Worm (Caenorhabditis elegans) whole organism, young adult: ENCODE data around the gene Y62H9A.9.

Experiments
- B0019.2 ChIP-seq: fragments of 200-800 bp; sonication (Bioruptor generic); conservative IDR thresholded peaks from 2 replicates; pipeline ENCODE4 v1.3.6; 2022; ENCODE audit warnings: missing genetic modification reagents, missing genetic modification characterization, missing compliant biosample characterization
- C06A6.2 ChIP-seq: fragments of 200-800 bp; sonication (Bioruptor generic); conservative IDR thresholded peaks from 2 replicates; pipeline ENCODE4 v1.3.6; 2022; ENCODE audit warnings: missing genetic modification characterization, missing compliant biosample characterization
- F23B12.7 ChIP-seq: sonication (generic microtip); optimal IDR thresholded peaks from 2 replicates; lab custom pipeline; 2017; ENCODE audit warnings: missing genetic modification characterization, mild to moderate bottlenecking, missing compliant biosample characterization, antibody characterized with exemption, moderate library complexity; ENCODE audit not compliant: insufficient read depth
- F39B2.1 ChIP-seq: fragments of 200-800 bp; sonication (Bioruptor generic); IDR thresholded peaks from 2 replicates; pipeline ENCODE4 v1.3.6; 2022; ENCODE audit warnings: missing genetic modification reagents, missing genetic modification characterization, missing compliant biosample characterization
- F49E8.2 ChIP-seq: sonication (generic microtip); optimal IDR thresholded peaks from 3 replicates; lab custom pipeline; 2017; ENCODE audit warnings: missing genetic modification characterization, mild to moderate bottlenecking, missing compliant biosample characterization, antibody characterized with exemption, moderate library complexity; ENCODE audit not compliant: insufficient read depth
- F52B5.7 ChIP-seq: sonication (generic microtip); optimal IDR thresholded peaks from 2 replicates; lab custom pipeline; 2016; ENCODE audit warnings: mild to moderate bottlenecking, missing genetic modification characterization, missing compliant biosample characterization
- K11D2.4 ChIP-seq: fragments of 200-800 bp; sonication (Bioruptor generic); IDR thresholded peaks from 2 replicates; pipeline ENCODE4 v1.3.6; 2022; ENCODE audit warnings: missing genetic modification reagents, missing genetic modification characterization, missing compliant biosample characterization
- T07F8.4 ChIP-seq: sonication (generic microtip); optimal IDR thresholded peaks from 2 replicates; lab custom pipeline; 2016; ENCODE audit warnings: mild to moderate bottlenecking, missing genetic modification characterization, moderate library complexity, missing compliant biosample characterization
- Y53G8AR.9 ChIP-seq: fragments of 200-800 bp; sonication (Bioruptor generic); conservative IDR thresholded peaks from 2 replicates; pipeline ENCODE4 v1.3.6; 2022; ENCODE audit warnings: missing genetic modification reagents, missing genetic modification characterization, missing compliant biosample characterization
- Y95B8A.8 ChIP-seq: fragments of 200-800 bp; sonication (Bioruptor generic); IDR thresholded peaks from 2 replicates; pipeline ENCODE4 v1.3.6; 2022; ENCODE audit warnings: missing genetic modification reagents, missing genetic modification characterization, missing compliant biosample characterization
- ama-1 ChIP-seq, 3 experiments: fragments of 150-350 bp in 1 of 3; sonication (generic microtip) in 2 of 3; optimal IDR thresholded peaks; 2 replicates each; lab custom pipeline; 2014 to 2018; ENCODE audit warnings: missing biosample characterization in 2 of 3, missing genetic modification characterization in 2 of 3, missing genetic modification reagents in 2 of 3
- aptf-2 ChIP-seq: fragments of 200-800 bp; sonication (Bioruptor generic); conservative IDR thresholded peaks from 2 replicates; pipeline ENCODE4 v1.3.6; 2022; ENCODE audit warnings: missing genetic modification reagents, missing genetic modification characterization, missing compliant biosample characterization
- athp-1 ChIP-seq: sonication (generic microtip); optimal IDR thresholded peaks from 2 replicates; lab custom pipeline; 2017; ENCODE audit warnings: mild to moderate bottlenecking, missing genetic modification characterization, missing compliant biosample characterization
- bed-1 ChIP-seq: fragments of 200-800 bp; sonication (Bioruptor generic); IDR thresholded peaks from 2 replicates; pipeline ENCODE4 v1.3.6; 2022; ENCODE audit warnings: missing genetic modification reagents, missing genetic modification characterization, missing compliant biosample characterization
- bed-2 ChIP-seq: fragments of 200-800 bp; sonication (Bioruptor generic); IDR thresholded peaks from 2 replicates; pipeline ENCODE4 v1.3.6; 2022; ENCODE audit warnings: missing genetic modification reagents, missing genetic modification characterization, missing compliant biosample characterization
- cebp-1 ChIP-seq, 2 experiments: fragments of 200-800 bp in 1 of 2; sonication (Bioruptor generic) in 1 of 2; sonication (generic microtip) in 1 of 2; IDR thresholded peaks in 1 of 2; optimal IDR thresholded peaks in 1 of 2; 2 replicates each; pipeline versions ENCODE4 v1.3.6 to Lab custom; 2017 to 2022; ENCODE audit warnings: missing compliant biosample characterization in 2 of 2, missing genetic modification characterization in 2 of 2, mild to moderate bottlenecking in 1 of 2, missing genetic modification reagents in 1 of 2, moderate library complexity in 1 of 2
- ceh-27 ChIP-seq: fragments of 200-800 bp; sonication (Bioruptor generic); optimal IDR thresholded peaks from 2 replicates; lab custom pipeline; 2018; ENCODE audit warnings: mild to moderate bottlenecking, missing genetic modification characterization, moderate library complexity, missing compliant biosample characterization
- ceh-40 ChIP-seq: fragments of 200-800 bp; sonication (Bioruptor generic); IDR thresholded peaks from 2 replicates; pipeline ENCODE4 v1.3.6; 2022; ENCODE audit warnings: missing genetic modification characterization, missing compliant biosample characterization
- ceh-79 ChIP-seq: sonication (generic microtip); optimal IDR thresholded peaks from 2 replicates; lab custom pipeline; 2017; ENCODE audit warnings: mild to moderate bottlenecking, missing genetic modification characterization, missing compliant biosample characterization
- chd-7 ChIP-seq: sonication (generic microtip); optimal IDR thresholded peaks from 2 replicates; lab custom pipeline; 2016; ENCODE audit warnings: mild to moderate bottlenecking, missing genetic modification characterization, moderate library complexity, missing compliant biosample characterization
- die-1 ChIP-seq: sonication (generic microtip); optimal IDR thresholded peaks from 2 replicates; lab custom pipeline; 2016; ENCODE audit warnings: missing genotype, mild to moderate bottlenecking, missing genetic modification characterization, missing compliant biosample characterization
- dpl-1 ChIP-seq: fragments of 150-350 bp; optimal IDR thresholded peaks from 2 replicates; lab custom pipeline; 2014; ENCODE audit warnings: missing biosample characterization, missing genetic modification reagents, missing genetic modification characterization
- efl-1 ChIP-seq: fragments of 150-350 bp; optimal IDR thresholded peaks from 2 replicates; lab custom pipeline; 2014; ENCODE audit warnings: missing biosample characterization, missing genetic modification reagents, missing genetic modification characterization
- ets-4 ChIP-seq: fragments of 200-800 bp; sonication (Bioruptor generic); optimal IDR thresholded peaks from 2 replicates; lab custom pipeline; 2018; ENCODE audit warnings: mild to moderate bottlenecking, missing genetic modification characterization, missing compliant biosample characterization
- gei-17 ChIP-seq: fragments of 200-800 bp; sonication (Bioruptor generic); optimal IDR thresholded peaks from 2 replicates; lab custom pipeline; 2018; ENCODE audit warnings: mild to moderate bottlenecking, missing genetic modification characterization, missing compliant biosample characterization
- him-1 ChIP-seq: sonication (generic microtip); optimal IDR thresholded peaks from 2 replicates; lab custom pipeline; 2016; ENCODE audit warnings: missing genotype, missing genetic modification reagents, missing genetic modification characterization, missing compliant biosample characterization
- hlh-12 ChIP-seq: sonication (generic microtip); optimal IDR thresholded peaks from 2 replicates; lab custom pipeline; 2016; ENCODE audit warnings: missing genetic modification characterization, missing compliant biosample characterization
- hmg-20 ChIP-seq: fragments of 200-800 bp; sonication (Bioruptor generic); IDR thresholded peaks from 2 replicates; pipeline ENCODE4 v1.3.6; 2022; ENCODE audit warnings: missing genetic modification reagents, missing genetic modification characterization, missing compliant biosample characterization
- hsf-1 ChIP-seq: fragments of 200-800 bp; sonication (Bioruptor generic); IDR thresholded peaks from 2 replicates; pipeline ENCODE4 v1.3.6; 2022; ENCODE audit warnings: missing genetic modification reagents, missing genetic modification characterization, missing compliant biosample characterization
- lin-26 ChIP-seq: fragments of 200-800 bp; sonication (Bioruptor generic); IDR thresholded peaks from 2 replicates; pipeline ENCODE4 v1.3.6; 2022; ENCODE audit warnings: missing genetic modification reagents, missing genetic modification characterization, missing compliant biosample characterization
- lin-35 ChIP-seq, 3 experiments: fragments of 150-350 bp in 2 of 3; sonication (generic microtip) in 1 of 3; optimal IDR thresholded peaks; 2 replicates each; lab custom pipeline; 2014 to 2018; ENCODE audit warnings: missing biosample characterization in 3 of 3, missing genetic modification characterization in 3 of 3, missing genetic modification reagents in 3 of 3
- lin-54 ChIP-seq: fragments of 200-800 bp; sonication (Bioruptor generic); optimal IDR thresholded peaks from 2 replicates; lab custom pipeline; 2018; ENCODE audit warnings: mild to moderate bottlenecking, missing genetic modification characterization, missing compliant biosample characterization
- lsl-1 ChIP-seq: fragments of 200-800 bp; sonication (Bioruptor generic); optimal IDR thresholded peaks from 2 replicates; lab custom pipeline; 2018; ENCODE audit warnings: mild to moderate bottlenecking, missing genetic modification characterization, moderate library complexity, missing compliant biosample characterization
- madf-10 ChIP-seq: sonication (generic microtip); optimal IDR thresholded peaks from 2 replicates; lab custom pipeline; 2016; ENCODE audit warnings: mild to moderate bottlenecking, missing genetic modification characterization, missing compliant biosample characterization
- madf-6 ChIP-seq: fragments of 200-800 bp; sonication (Bioruptor generic); IDR thresholded peaks from 2 replicates; pipeline ENCODE4 v1.3.6; 2022; ENCODE audit warnings: missing genetic modification reagents, missing genetic modification characterization, missing compliant biosample characterization
- mcd-1 ChIP-seq: fragments of 200-800 bp; sonication (Bioruptor generic); IDR thresholded peaks from 2 replicates; pipeline ENCODE4 v1.3.6; 2022; ENCODE audit warnings: missing genetic modification reagents, missing genetic modification characterization, missing compliant biosample characterization
- mxl-1 ChIP-seq: sonication (generic microtip); optimal IDR thresholded peaks from 2 replicates; lab custom pipeline; 2016; ENCODE audit warnings: missing genetic modification characterization, missing compliant biosample characterization
- nhr-27 ChIP-seq: fragments of 200-800 bp; sonication (Bioruptor generic); optimal IDR thresholded peaks from 2 replicates; lab custom pipeline; 2018; ENCODE audit warnings: mild to moderate bottlenecking, missing genetic modification characterization, moderate library complexity, missing compliant biosample characterization
- nhr-80 ChIP-seq: sonication (generic microtip); optimal IDR thresholded peaks from 2 replicates; lab custom pipeline; 2016; ENCODE audit warnings: missing genetic modification characterization, missing compliant biosample characterization
- rcor-1 ChIP-seq: fragments of 200-800 bp; sonication (Bioruptor generic); IDR thresholded peaks from 2 replicates; pipeline ENCODE4 v1.3.6; 2022; ENCODE audit warnings: missing genetic modification reagents, missing genetic modification characterization, missing compliant biosample characterization
- rpc-1 ChIP-seq, 2 experiments: fragments of 150-350 bp in 1 of 2; sonication (generic microtip) in 1 of 2; optimal IDR thresholded peaks; 2 replicates each; lab custom pipeline; 2014 to 2018; ENCODE audit warnings: missing biosample characterization in 1 of 2, missing genetic modification characterization in 1 of 2, missing genetic modification reagents in 1 of 2, missing genotype in 1 of 2
- sdz-38 ChIP-seq: sonication (generic microtip); optimal IDR thresholded peaks from 2 replicates; lab custom pipeline; 2016; ENCODE audit warnings: missing genotype, missing genetic modification characterization, missing compliant biosample characterization
- sptf-2 ChIP-seq: fragments of 200-800 bp; sonication (Bioruptor generic); optimal IDR thresholded peaks from 2 replicates; lab custom pipeline; 2018; ENCODE audit warnings: mild to moderate bottlenecking, missing genetic modification characterization, missing compliant biosample characterization
- tlf-1 ChIP-seq: fragments of 200-800 bp; sonication (Bioruptor generic); optimal IDR thresholded peaks from 2 replicates; lab custom pipeline; 2018; ENCODE audit warnings: mild to moderate bottlenecking, missing genetic modification characterization, missing compliant biosample characterization
- unc-130 ChIP-seq: sonication (generic microtip); optimal IDR thresholded peaks from 2 replicates; lab custom pipeline; 2016; ENCODE audit warnings: missing genetic modification reagents, missing genetic modification characterization, missing compliant biosample characterization
- unc-62 ChIP-seq: fragments of 150-350 bp; optimal IDR thresholded peaks from 2 replicates; lab custom pipeline; 2014; ENCODE audit warnings: missing biosample characterization, missing genetic modification reagents, missing genetic modification characterization
- ztf-26 ChIP-seq: sonication (generic microtip); optimal IDR thresholded peaks from 2 replicates; lab custom pipeline; 2017; ENCODE audit warnings: missing genetic modification characterization, missing compliant biosample characterization
- ztf-28 ChIP-seq: fragments of 200-800 bp; sonication (Bioruptor generic); IDR thresholded peaks from 2 replicates; pipeline ENCODE4 v1.3.6; 2022; ENCODE audit warnings: missing genetic modification reagents, missing genetic modification characterization, missing compliant biosample characterization

The Y62H9A.9 gene

ce11 chrX:11934933-11935332, 37.0 kb upstream of the Y62H9A.9 start:
- 0 out of 2 replicates have a peak, but pooled peaks have one; percentile 36 for TF ChIP-seq Y53G8AR.9 (GFP tag; lab: Robert Waterston, UW)
- TF ChIP-seq ets-4 (GFP tag; lab: Kevin White, UChicago): no peak
- TF ChIP-seq hlh-12 (tag; lab: Kevin White, UChicago): no peak
- peak; percentile 31 for TF ChIP-seq mxl-1 (tag; lab: Kevin White, UChicago)
- no peak for TF ChIP-seq nhr-27 (tag; lab: Kevin White, UChicago)
- peak; percentile 82 for TF ChIP-seq rpc-1 (optimal IDR thresholded peaks at IDR 0.05; lab: Kevin White, UChicago)
- peak; percentile 86 for TF ChIP-seq rpc-1 (tag; optimal IDR thresholded peaks at IDR 0.05; lab: Kevin White, UChicago)
- no peak for TF ChIP-seq B0019.2 (GFP tag; lab: Robert Waterston, UW)
- peak; percentile 81 for TF ChIP-seq K11D2.4 (GFP tag; lab: Robert Waterston, UW)
- peak; percentile 61 for TF ChIP-seq madf-6 (GFP tag; lab: Robert Waterston, UW)
- no peak for TF ChIP-seq unc-62 (GFP tag; lab: Kevin White, UChicago)
- peak; percentile 70 for TF ChIP-seq mcd-1 (GFP tag; lab: Robert Waterston, UW)
- peak; percentile 66 for TF ChIP-seq F52B5.7
- peak; percentile 25 for TF ChIP-seq T07F8.4 (tag; lab: Kevin White, UChicago)
- no peak for TF ChIP-seq ceh-79 (tag; lab: Kevin White, UChicago)
- peak; percentile 89 for TF ChIP-seq gei-17 (GFP tag; lab: Kevin White, UChicago)
- no peak for TF ChIP-seq hsf-1 (GFP tag; lab: Robert Waterston, UW)
- TF ChIP-seq ceh-27 (GFP tag; lab: Kevin White, UChicago): peak; percentile 69
- no peak for TF ChIP-seq efl-1 (GFP tag; lab: Kevin White, UChicago)
- TF ChIP-seq lin-35 (GFP tag; optimal IDR thresholded peaks at IDR 0.05; lab: Kevin White, UChicago): no peak
- TF ChIP-seq F49E8.2 (tag; lab: Kevin White, UChicago): no peak
- TF ChIP-seq cebp-1 (GFP tag; IDR thresholded peaks at IDR 0.05; lab: Robert Waterston, UW): 0 out of 2 replicates have a peak, but pooled peaks have one; percentile 25
- TF ChIP-seq cebp-1 (tag; optimal IDR thresholded peaks at IDR 0.05; lab: Kevin White, UChicago): peak; percentile 73
- TF ChIP-seq ztf-28 (GFP tag; lab: Robert Waterston, UW): peak; percentile 86
- peak; percentile 32 for TF ChIP-seq unc-130
- no peak for TF ChIP-seq C06A6.2 (GFP tag; lab: Robert Waterston, UW)
- TF ChIP-seq F39B2.1: no peak
- no peak for TF ChIP-seq dpl-1 (GFP tag; lab: Kevin White, UChicago)
- TF ChIP-seq tlf-1: no peak
- no peak for TF ChIP-seq bed-1
- no peak for TF ChIP-seq ama-1 (optimal IDR thresholded peaks at IDR 0.05; lab: Kevin White, UChicago)
- peak in 1 of 2 experiments; percentile 25 for TF ChIP-seq ama-1 (GFP tag; optimal IDR thresholded peaks at IDR 0.05; lab: Kevin White, UChicago)
- TF ChIP-seq sptf-2 (GFP tag; lab: Kevin White, UChicago): no peak
- peak; percentile 4 for TF ChIP-seq lsl-1 (GFP tag; lab: Kevin White, UChicago)
- peak; percentile 91 for TF ChIP-seq him-1 (tag; lab: Kevin White, UChicago)
- no peak for TF ChIP-seq Y95B8A.8
- TF ChIP-seq hmg-20 (GFP tag; lab: Robert Waterston, UW): peak; percentile 72; the same call in 1 of the 2 replicates
- peak; percentile 77 for TF ChIP-seq madf-10 (tag; lab: Kevin White, UChicago)
- TF ChIP-seq lin-26 (GFP tag; lab: Robert Waterston, UW): no peak
- TF ChIP-seq nhr-80: peak; percentile 3
- TF ChIP-seq chd-7 (tag; lab: Kevin White, UChicago): peak; percentile 37
- peak; percentile 81 for TF ChIP-seq rcor-1
- no peak for TF ChIP-seq sdz-38 (tag; lab: Kevin White, UChicago)
- peak; percentile 71 for TF ChIP-seq ztf-26 (tag; lab: Kevin White, UChicago)
- no peak for TF ChIP-seq bed-2
- TF ChIP-seq aptf-2: 0 out of 2 replicates have a peak, but pooled peaks have one; percentile 42
- peak; percentile 45 for TF ChIP-seq F23B12.7 (tag; lab: Kevin White, UChicago)
- no peak for TF ChIP-seq athp-1
- TF ChIP-seq die-1 (tag; lab: Kevin White, UChicago): peak; percentile 84
- TF ChIP-seq lin-54 (GFP tag; lab: Kevin White, UChicago): peak; percentile 50
- no peak for TF ChIP-seq ceh-40 (GFP tag; lab: Robert Waterston, UW)
